Fruit fly (Drosophila melanogaster) whole organism, pupa: ENCODE measurements around the gene lectin-29Ca.

ENCODE experiments used
- CG13204 ChIP-seq: fragments of 200-800 bp; sonication (Bioruptor generic); optimal IDR thresholded peaks from 2 replicates; lab custom pipeline; 2018; ENCODE audit warnings: missing biosample characterization, mild to moderate bottlenecking, missing genetic modification characterization, moderate library complexity
- CG15710 ChIP-seq: fragments of 200-800 bp; sonication (Bioruptor generic); optimal IDR thresholded peaks from 2 replicates; lab custom pipeline; 2018; ENCODE audit warnings: missing biosample characterization, mild to moderate bottlenecking, missing genetic modification characterization, moderate library complexity
- CG32121 ChIP-seq: fragments of 200-800 bp; sonication (Bioruptor generic); IDR thresholded peaks from 2 replicates; pipeline ENCODE4 v1.3.6; 2022; ENCODE audit warnings: missing biosample characterization, missing genetic modification characterization
- CG34367 ChIP-seq: fragments of 200-800 bp; sonication (Bioruptor generic); optimal IDR thresholded peaks from 2 replicates; lab custom pipeline; 2018; ENCODE audit warnings: missing biosample characterization, mild to moderate bottlenecking, missing genetic modification characterization
- CG8159 ChIP-seq: fragments of 200-800 bp; sonication (Bioruptor generic); optimal IDR thresholded peaks from 3 replicates; lab custom pipeline; 2018; ENCODE audit warnings: missing biosample characterization, mild to moderate bottlenecking, missing genetic modification characterization, moderate library complexity
- D1 ChIP-seq: fragments of 200-800 bp; sonication (Bioruptor generic); optimal IDR thresholded peaks from 2 replicates; lab custom pipeline; 2018; ENCODE audit warnings: missing biosample characterization, mild to moderate bottlenecking, missing genetic modification characterization, moderate library complexity
- EcR ChIP-seq: fragments of 200-800 bp; sonication (Bioruptor generic); optimal IDR thresholded peaks from 3 replicates; lab custom pipeline; 2019; ENCODE audit warnings: missing biosample characterization, missing genetic modification characterization, mild to moderate bottlenecking, moderate library complexity, missing genetic modification reagents
- Ets98B ChIP-seq: fragments of 200-800 bp; sonication (Bioruptor generic); IDR thresholded peaks from 2 replicates; pipeline ENCODE4 v1.3.6; 2022; ENCODE audit warnings: missing biosample characterization, missing genetic modification characterization
- Pif1A ChIP-seq: fragments of 200-800 bp; sonication (Bioruptor generic); optimal IDR thresholded peaks from 3 replicates; lab custom pipeline; 2016; ENCODE audit warnings: missing biosample characterization, missing genetic modification characterization
- gl ChIP-seq: fragments of 200-800 bp; sonication (Bioruptor generic); optimal IDR thresholded peaks from 2 replicates; lab custom pipeline; 2018; ENCODE audit warnings: missing biosample characterization, mild to moderate bottlenecking, missing genetic modification characterization

DNA sequence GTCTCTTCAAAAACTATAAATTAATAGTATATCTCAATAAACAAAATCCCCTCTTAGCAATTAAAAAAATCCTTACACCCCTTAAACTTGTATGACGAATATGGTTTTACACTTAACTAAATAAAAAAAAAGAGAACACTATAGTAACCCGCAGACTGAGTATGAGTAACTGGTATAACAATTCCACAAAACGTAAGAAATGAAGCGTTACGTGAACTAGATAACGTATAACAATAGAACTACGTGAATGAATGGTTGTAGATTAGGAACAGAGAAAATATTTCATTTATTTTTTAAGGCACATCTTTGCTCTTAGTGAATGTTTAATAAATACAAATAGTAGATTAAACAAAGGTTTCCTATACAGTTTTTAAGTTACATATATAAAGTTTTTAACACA, 38.7 kb downstream of the lectin-29Ca start:
- TF ChIP-seq CG32121 (GFP tag; lab: Robert Waterston, UW) (no peak), gl (no peak), CG13204 (GFP tag; lab: Kevin White, UChicago) (no peak), CG34367 (no peak), D1 (tag; lab: Kevin White, UChicago) (no peak), CG8159 (no peak), EcR (GFP tag; lab: Kevin White, UChicago) (no peak), CG15710 (tag; lab: Kevin White, UChicago) (no peak), Pif1A (GFP tag; lab: Kevin White, UChicago) (no peak), Ets98B (no peak)
